Fruit fly (Drosophila melanogaster) S2 (cell line): Measurements from ENCODE around the gene Graf.

Experiments used
- CG8478 ChIP-seq: fragments of >200 bp; optimal IDR thresholded peaks from 2 replicates; lab custom pipeline; 2018
- CTCF ChIP-seq, 2 experiments: fragments of >200 bp; optimal IDR thresholded peaks; 2 replicates each; lab custom pipeline; 2018

DNA sequence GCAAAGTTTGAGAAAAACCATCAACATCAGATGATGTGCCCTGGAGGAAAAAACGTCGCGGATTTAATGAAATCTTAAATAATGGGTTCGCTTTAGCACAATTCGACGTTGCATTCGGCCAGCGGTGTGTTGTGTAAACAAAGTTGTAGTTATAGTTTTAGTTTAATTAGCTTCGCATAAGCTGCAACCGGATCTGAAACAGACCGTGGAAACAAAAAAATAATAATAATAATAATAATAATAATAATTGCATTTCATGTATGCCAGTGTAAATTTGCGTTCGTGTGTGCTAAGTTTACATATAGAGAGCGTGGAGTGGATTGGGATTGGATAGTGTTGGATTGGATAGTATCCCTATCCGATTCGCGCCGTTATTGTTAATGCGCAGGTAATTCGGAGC is 44.3 kb upstream of the Graf start:
- no peak for TF ChIP-seq CG8478 (lab: Kevin White, UChicago)
- TF ChIP-seq CTCF (optimal IDR thresholded peaks at IDR 0.05; lab: Kevin White, UChicago): no peak
